Fruit fly (Drosophila melanogaster) whole organism, embryonic: Measurements from ENCODE around the gene Ir87a.
A peak's percentile ranks its signal among the peaks of the same experiment; 100 is the strongest.

ENCODE experiments used
- Ada2b ChIP-seq: fragments of 200-800 bp; sonication (Bioruptor generic); IDR thresholded peaks from 2 replicates; pipeline ENCODE4 v1.3.6; 2022; ENCODE audit warnings: missing biosample characterization, missing genetic modification characterization
- Awh ChIP-seq: fragments of 200-800 bp; sonication (Bioruptor generic); IDR thresholded peaks from 2 replicates; pipeline ENCODE4, ENCODE4 v1.3.6; 2022; ENCODE audit warnings: missing biosample characterization, missing genetic modification characterization
- Blimp-1 ChIP-seq: fragments of 200-800 bp; sonication (Bioruptor generic); optimal IDR thresholded peaks from 3 replicates; lab custom pipeline; 2018; ENCODE audit warnings: missing biosample characterization, missing genetic modification characterization, mild to moderate bottlenecking, moderate library complexity, missing genetic modification reagents
- CG10267 ChIP-seq: fragments of 200-800 bp; sonication (Bioruptor generic); optimal IDR thresholded peaks from 2 replicates; lab custom pipeline; 2018; ENCODE audit warnings: missing biosample characterization, mild to moderate bottlenecking, missing genetic modification characterization, moderate library complexity
- CG10979 ChIP-seq: fragments of 200-800 bp; sonication (Bioruptor generic); optimal IDR thresholded peaks from 2 replicates; lab custom pipeline; 2018; ENCODE audit warnings: missing biosample characterization, mild to moderate bottlenecking, missing genetic modification characterization, moderate library complexity
- CG11696 ChIP-seq: fragments of 200-800 bp; sonication (Bioruptor generic); IDR thresholded peaks from 2 replicates; pipeline ENCODE4 v1.3.6; 2022; ENCODE audit warnings: missing biosample characterization, missing genetic modification characterization
- CG12071 ChIP-seq: fragments of 200-800 bp; sonication (Bioruptor generic); optimal IDR thresholded peaks from 3 replicates; lab custom pipeline; 2018; ENCODE audit warnings: missing biosample characterization, mild to moderate bottlenecking, missing genetic modification characterization
- CG15479 ChIP-seq: fragments of 200-800 bp; sonication (Bioruptor generic); optimal IDR thresholded peaks from 3 replicates; lab custom pipeline; 2019; ENCODE audit warnings: missing biosample characterization, mild to moderate bottlenecking, missing genetic modification characterization, moderate library complexity
- CG17568 ChIP-seq: fragments of 200-800 bp; sonication (Bioruptor generic); optimal IDR thresholded peaks from 2 replicates; lab custom pipeline; 2018; ENCODE audit warnings: missing biosample characterization, mild to moderate bottlenecking, missing genetic modification characterization, moderate library complexity
- CG18262 ChIP-seq: fragments of 200-800 bp; optimal IDR thresholded peaks from 3 replicates; lab custom pipeline; 2019; ENCODE audit warnings: missing biosample characterization, mild to moderate bottlenecking, missing genetic modification characterization, moderate library complexity
- CG2199 ChIP-seq: fragments of 200-800 bp; sonication (Bioruptor generic); IDR thresholded peaks from 3 replicates; pipeline ENCODE4 v1.3.6; 2022; ENCODE audit warnings: missing biosample characterization, missing genetic modification characterization
- CG31388 ChIP-seq: fragments of 200-800 bp; sonication (Bioruptor generic); optimal IDR thresholded peaks from 2 replicates; lab custom pipeline; 2016; ENCODE audit warnings: missing biosample characterization, missing genetic modification characterization
- CG34422 ChIP-seq: fragments of 200-800 bp; sonication (Bioruptor generic); IDR thresholded peaks from 3 replicates; pipeline ENCODE4 v1.3.6; 2022; ENCODE audit warnings: missing biosample characterization, missing genetic modification characterization
- CG3838 ChIP-seq: fragments of 200-800 bp; sonication (Bioruptor generic); optimal IDR thresholded peaks from 3 replicates; lab custom pipeline; 2016; ENCODE audit warnings: missing biosample characterization, missing genetic modification characterization
- CG3847 ChIP-seq: fragments of 200-800 bp; sonication (Bioruptor generic); IDR thresholded peaks from 2 replicates; pipeline ENCODE4 v1.3.6; 2022; ENCODE audit warnings: missing biosample characterization, missing genetic modification characterization
- CG4617 ChIP-seq: fragments of 200-800 bp; sonication (Bioruptor generic); optimal IDR thresholded peaks from 3 replicates; lab custom pipeline; 2016; ENCODE audit warnings: missing biosample characterization, missing genetic modification characterization, borderline replicate concordance
- CG5953 ChIP-seq: fragments of 200-800 bp; sonication (Bioruptor generic); IDR thresholded peaks from 2 replicates; pipeline ENCODE4 v1.3.6; 2022; ENCODE audit warnings: missing biosample characterization, missing genetic modification characterization
- CG7271 ChIP-seq: fragments of 200-800 bp; sonication (Bioruptor generic); optimal IDR thresholded peaks from 2 replicates; lab custom pipeline; 2018; ENCODE audit warnings: missing biosample characterization, mild to moderate bottlenecking, missing genetic modification characterization, moderate library complexity
- CG7556 ChIP-seq: fragments of 200-800 bp; sonication (Bioruptor generic); optimal IDR thresholded peaks from 2 replicates; lab custom pipeline; 2017; ENCODE audit warnings: missing biosample characterization, mild to moderate bottlenecking, missing genetic modification characterization
- CG8359 ChIP-seq: fragments of 200-800 bp; sonication (Bioruptor generic); optimal IDR thresholded peaks from 2 replicates; lab custom pipeline; 2017; ENCODE audit warnings: missing biosample characterization, mild to moderate bottlenecking, missing genetic modification characterization, borderline replicate concordance
- CG9797 ChIP-seq: fragments of 200-800 bp; sonication (Bioruptor generic); optimal IDR thresholded peaks from 3 replicates; lab custom pipeline; 2018; ENCODE audit warnings: missing biosample characterization, mild to moderate bottlenecking, missing genetic modification characterization
- CHES-1-like ChIP-seq: fragments of 200-800 bp; sonication (Bioruptor generic); optimal IDR thresholded peaks from 2 replicates; lab custom pipeline; 2016; ENCODE audit warnings: missing biosample characterization, missing genetic modification characterization
- Camta ChIP-seq: fragments of 200-800 bp; sonication (Bioruptor generic); optimal IDR thresholded peaks from 2 replicates; lab custom pipeline; 2016; ENCODE audit warnings: missing biosample characterization, missing genetic modification characterization
- HLH54F ChIP-seq: fragments of 200-800 bp; sonication (Bioruptor generic); optimal IDR thresholded peaks from 3 replicates; lab custom pipeline; 2016; ENCODE audit warnings: missing biosample characterization, missing genetic modification characterization
- HLHmδ ChIP-seq: fragments of 200-800 bp; sonication (Bioruptor generic); optimal IDR thresholded peaks from 2 replicates; lab custom pipeline; 2018; ENCODE audit warnings: missing biosample characterization, mild to moderate bottlenecking, missing genetic modification characterization, moderate library complexity
- Hr3 ChIP-seq: fragments of 200-800 bp; sonication (Bioruptor generic); optimal IDR thresholded peaks from 3 replicates; lab custom pipeline; 2016; ENCODE audit warnings: missing biosample characterization, missing genetic modification characterization
- Kr ChIP-seq: fragments of 200-800 bp; sonication (Bioruptor generic); optimal IDR thresholded peaks from 2 replicates; lab custom pipeline; 2017; ENCODE audit warnings: missing biosample characterization, mild to moderate bottlenecking, missing genetic modification characterization
- MESR4 ChIP-seq: fragments of 200-800 bp; sonication (Bioruptor generic); optimal IDR thresholded peaks from 2 replicates; lab custom pipeline; 2018; ENCODE audit warnings: missing biosample characterization, mild to moderate bottlenecking, missing genetic modification characterization, moderate library complexity
- Mrtf ChIP-seq: fragments of 200-800 bp; sonication (Bioruptor generic); IDR thresholded peaks from 3 replicates; pipeline ENCODE4 v1.3.6; 2022; ENCODE audit warnings: missing biosample characterization, missing genetic modification characterization
- Opbp ChIP-seq: fragments of 200-800 bp; sonication (Bioruptor generic); IDR thresholded peaks from 3 replicates; pipeline ENCODE4 v1.3.6; 2022; ENCODE audit warnings: missing biosample characterization, missing genetic modification characterization; ENCODE audit not compliant: partially characterized antibody
- Sox100B ChIP-seq: fragments of 200-800 bp; sonication (Bioruptor generic); optimal IDR thresholded peaks from 3 replicates; lab custom pipeline; 2018; ENCODE audit warnings: missing biosample characterization, mild to moderate bottlenecking, missing genetic modification characterization
- Spps ChIP-seq: fragments of 200-800 bp; sonication (Bioruptor generic); optimal IDR thresholded peaks from 2 replicates; lab custom pipeline; 2018; ENCODE audit warnings: missing biosample characterization, mild to moderate bottlenecking, missing genetic modification characterization
- Stat92E ChIP-seq, 3 experiments: fragments of >200 bp in 2 of 3; fragments of 200-800 bp in 1 of 3; sonication (Bioruptor generic) in 1 of 3; optimal IDR thresholded peaks; 2 replicates each; lab custom pipeline; 2017 to 2019; ENCODE audit warnings: missing biosample characterization in 3 of 3, missing genetic modification characterization in 3 of 3, mild to moderate bottlenecking in 1 of 3, moderate library complexity in 1 of 3
- YL-1 ChIP-seq: fragments of 200-800 bp; sonication (Bioruptor generic); optimal IDR thresholded peaks from 3 replicates; lab custom pipeline; 2017; ENCODE audit warnings: missing biosample characterization, mild to moderate bottlenecking, missing genetic modification characterization
- ase ChIP-seq: fragments of 200-800 bp; sonication (Bioruptor generic); IDR thresholded peaks from 3 replicates; pipeline ENCODE4 v1.3.6; 2022; ENCODE audit warnings: missing biosample characterization, missing genetic modification characterization
- bsh ChIP-seq, 2 experiments: fragments of 200-800 bp; sonication (Bioruptor generic); optimal IDR thresholded peaks; 2 replicates each; lab custom pipeline; 2017 to 2018; ENCODE audit warnings: mild to moderate bottlenecking in 2 of 2, missing biosample characterization in 2 of 2, missing genetic modification characterization in 2 of 2, moderate library complexity in 1 of 2
- esg ChIP-seq: fragments of 200-800 bp; sonication (Bioruptor generic); conservative IDR thresholded peaks from 2 replicates; pipeline ENCODE4 v1.3.6; 2022; ENCODE audit warnings: missing biosample characterization, missing genetic modification characterization
- ewg ChIP-seq: fragments of 200-800 bp; sonication (Bioruptor generic); optimal IDR thresholded peaks from 3 replicates; lab custom pipeline; 2017; ENCODE audit warnings: mild to moderate bottlenecking, missing biosample characterization, missing genetic modification reagents, missing genetic modification characterization
- gcm2 ChIP-seq: fragments of 200-800 bp; sonication (Bioruptor generic); optimal IDR thresholded peaks from 2 replicates; lab custom pipeline; 2016; ENCODE audit warnings: missing biosample characterization, missing genetic modification characterization
- ham ChIP-seq: fragments of 200-800 bp; sonication (Bioruptor generic); IDR thresholded peaks from 2 replicates; pipeline ENCODE4 v1.3.6; 2022; ENCODE audit warnings: missing biosample characterization, missing genetic modification characterization
- maf-S ChIP-seq: fragments of 200-800 bp; sonication (Bioruptor generic); optimal IDR thresholded peaks from 2 replicates; lab custom pipeline; 2016; ENCODE audit warnings: missing biosample characterization, missing genetic modification characterization
- mam ChIP-seq: fragments of 200-800 bp; sonication (Bioruptor generic); optimal IDR thresholded peaks from 3 replicates; lab custom pipeline; 2016; ENCODE audit warnings: missing biosample characterization, missing genetic modification characterization
- pfk ChIP-seq: fragments of 200-800 bp; sonication (Bioruptor generic); optimal IDR thresholded peaks from 2 replicates; lab custom pipeline; 2018; ENCODE audit warnings: missing biosample characterization, mild to moderate bottlenecking, missing genetic modification characterization, moderate library complexity
- phol ChIP-seq: fragments of 200-800 bp; sonication (Bioruptor generic); optimal IDR thresholded peaks from 3 replicates; lab custom pipeline; 2018; ENCODE audit warnings: missing biosample characterization, mild to moderate bottlenecking, missing genetic modification characterization, moderate library complexity
- run ChIP-seq: fragments of 200-800 bp; sonication (Bioruptor generic); optimal IDR thresholded peaks from 3 replicates; lab custom pipeline; 2018; ENCODE audit warnings: missing biosample characterization, mild to moderate bottlenecking, missing genetic modification characterization
- tll ChIP-seq, 2 experiments: fragments of 200-800 bp in 1 of 2; fragments of >200 bp in 1 of 2; sonication (Bioruptor generic) in 1 of 2; optimal IDR thresholded peaks; 2 replicates each; lab custom pipeline; 2017 to 2019; ENCODE audit warnings: missing biosample characterization in 2 of 2, missing genetic modification characterization in 2 of 2, mild to moderate bottlenecking in 1 of 2, moderate library complexity in 1 of 2
- unc-4 ChIP-seq: fragments of 200-800 bp; sonication (Bioruptor generic); IDR thresholded peaks from 2 replicates; pipeline ENCODE4 v1.3.6; 2022; ENCODE audit warnings: missing biosample characterization, missing genetic modification characterization; ENCODE audit not compliant: partially characterized antibody
- zen2 ChIP-seq: fragments of 200-800 bp; sonication (Bioruptor generic); IDR thresholded peaks from 3 replicates; pipeline ENCODE4 v1.3.6; 2022; ENCODE audit warnings: missing biosample characterization, missing genetic modification characterization; ENCODE audit not compliant: partially characterized antibody

Gene Ir87a

DNA sequence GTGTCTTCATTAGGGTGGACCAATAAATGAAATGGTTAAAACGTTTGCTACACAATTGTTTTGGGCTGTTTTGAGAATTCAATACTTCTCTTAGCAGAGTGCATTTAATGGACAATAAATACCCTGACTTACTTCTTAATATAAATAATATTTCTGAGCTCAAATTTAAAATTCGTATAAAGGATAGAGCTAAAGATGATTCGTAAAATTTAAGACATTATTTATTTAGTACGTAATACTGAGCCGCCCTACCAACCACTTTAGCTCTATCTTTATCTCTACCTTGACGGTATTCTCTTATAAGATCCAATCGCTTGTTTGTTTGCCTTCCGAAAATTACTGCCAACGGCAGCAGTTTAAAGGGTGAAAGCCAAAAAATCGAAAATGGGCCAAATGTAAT is 13.5 kb downstream of the Ir87a start (continued):
- TF ChIP-seq CG7556 (GFP tag; lab: Kevin White, UChicago) (peak; percentile 84), CG15479 (GFP tag; lab: Kevin White, UChicago) (no peak), Hr3 (GFP tag; lab: Kevin White, UChicago) (peak; percentile 66), Spps (tag; lab: Kevin White, UChicago) (peak; percentile 59), phol (tag; lab: Kevin White, UChicago) (peak; percentile 77), Awh (GFP tag; lab: Robert Waterston, UW) (peak; percentile 69), CG5953 (GFP tag; lab: Robert Waterston, UW) (peak; percentile 30; the same call in 1 of the 2 replicates), CG10267 (tag; lab: Kevin White, UChicago) (peak; percentile 75), CG2199 (GFP tag; lab: Robert Waterston, UW) (0 out of 3 replicates have a peak, but pooled peaks have one; percentile 43), ewg (GFP tag; lab: Kevin White, UChicago) (peak; percentile 74), zen2 (no peak), CG3838 (peak; percentile 62), Stat92E (GFP tag; optimal IDR thresholded peaks at IDR 0.05; lab: Kevin White, UChicago) (no peak), CG17568 (GFP tag; lab: Kevin White, UChicago) (peak; percentile 97), Kr (no peak), tll (GFP tag; optimal IDR thresholded peaks at IDR 0.05; lab: Kevin White, UChicago) (no peak), bsh (GFP tag; optimal IDR thresholded peaks at IDR 0.05; lab: Kevin White, UChicago) (peak; percentile 77 to 91), ase (GFP tag; lab: Robert Waterston, UW) (peak; percentile 62; the same call in 2 of the 3 replicates), CG11696 (GFP tag; lab: Robert Waterston, UW) (peak; percentile 75), CG4617 (GFP tag; lab: Kevin White, UChicago) (peak; percentile 50), Sox100B (GFP tag; lab: Kevin White, UChicago) (peak; percentile 68), maf-S (GFP tag; lab: Kevin White, UChicago) (peak; percentile 43), YL-1 (peak; percentile 46), ham (GFP tag; lab: Robert Waterston, UW) (no peak), gcm2 (GFP tag; lab: Kevin White, UChicago) (no peak), CG31388 (GFP tag; lab: Kevin White, UChicago) (peak; percentile 42), HLHmδ (GFP tag; lab: Kevin White, UChicago) (no peak), CG34422 (GFP tag; lab: Robert Waterston, UW) (peak; percentile 57; the same call in 1 of the 3 replicates), CG3847 (peak; percentile 46; the same call in 1 of the 2 replicates), CG18262 (tag; lab: Kevin White, UChicago) (peak; percentile 81), Opbp (GFP tag; lab: Robert Waterston, UW) (no peak), CG10979 (tag; lab: Kevin White, UChicago) (peak; percentile 81), Blimp-1 (GFP tag; lab: Kevin White, UChicago) (peak; percentile 74), Camta (GFP tag; lab: Kevin White, UChicago) (peak; percentile 61), CG7271 (tag; lab: Kevin White, UChicago) (peak; percentile 70), CHES-1-like (peak; percentile 56)

DNA sequence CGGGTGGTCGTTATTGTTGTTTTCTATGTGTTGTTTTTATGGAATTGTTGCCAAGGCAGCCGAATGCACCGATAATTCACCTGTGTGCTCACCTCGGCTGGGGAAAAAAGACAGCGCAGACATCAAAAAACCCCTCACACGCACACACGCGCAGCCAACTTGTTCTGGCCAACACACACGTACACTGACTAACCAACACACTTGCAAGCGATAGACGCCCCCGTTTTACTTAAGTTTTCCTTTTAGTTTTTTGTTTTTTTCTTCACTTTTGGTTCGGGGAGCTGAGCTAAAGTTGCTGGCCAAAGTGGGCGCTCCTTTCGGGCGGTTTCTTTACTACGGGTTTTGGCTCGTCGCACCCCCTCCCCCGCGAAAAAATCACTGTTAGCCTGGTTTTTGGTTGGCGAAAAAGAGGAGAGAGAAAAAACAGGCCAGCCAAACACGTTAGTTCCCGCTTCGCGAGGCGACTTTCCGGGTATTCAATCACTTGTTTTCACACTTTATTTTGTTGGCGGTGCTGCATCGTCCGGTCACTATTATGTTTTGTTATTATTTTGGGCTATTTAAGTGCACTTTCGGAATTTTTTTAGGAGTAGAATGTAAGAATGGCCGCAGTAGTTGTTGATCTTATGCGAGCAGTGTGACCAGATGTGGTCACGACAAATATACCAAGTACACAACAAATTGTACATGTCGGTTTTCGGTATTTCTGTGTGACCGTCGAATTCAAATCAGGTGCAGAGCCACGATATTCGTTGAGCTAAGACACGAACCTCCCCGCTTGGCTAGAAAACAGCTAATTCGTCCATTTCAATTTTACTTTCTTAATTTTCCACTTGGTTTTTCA is 14.5 kb downstream of the Ir87a start, which contains the start of gene yrt:
TSS of gene yrt (minus strand) at position 660 of the 844 bp plus-strand sequence.
- TF ChIP-seq Mrtf (GFP tag; lab: Robert Waterston, UW) = no peak
- TF ChIP-seq CG9797 = peak; percentile 95
- no peak for TF ChIP-seq esg (GFP tag; lab: Robert Waterston, UW)
- TF ChIP-seq unc-4 (GFP tag; lab: Robert Waterston, UW) = 0 out of 2 replicates have a peak, but pooled peaks have one; percentile 12
- TF ChIP-seq MESR4 (GFP tag; lab: Kevin White, UChicago) = peak; percentile 78
- no peak for TF ChIP-seq CG8359 (GFP tag; lab: Kevin White, UChicago)
- TF ChIP-seq run (tag; lab: Kevin White, UChicago) = no peak
- TF ChIP-seq mam (GFP tag; lab: Kevin White, UChicago) = no peak
- TF ChIP-seq Ada2b (GFP tag; lab: Robert Waterston, UW) = no peak
- TF ChIP-seq pfk = no peak
- no peak for TF ChIP-seq CG12071 (GFP tag; lab: Kevin White, UChicago)
- TF ChIP-seq HLH54F (GFP tag; lab: Kevin White, UChicago) = no peak
